Worm (Caenorhabditis elegans) whole organism, L4 larva: ENCODE data around the gene K10D11.2.

Source experiments
- D1046.2 ChIP-seq: fragments of 200-800 bp; sonication (Bioruptor generic); IDR thresholded peaks from 2 replicates; pipeline ENCODE4 v1.3.6; 2022; ENCODE audit warnings: missing genetic modification characterization, missing compliant biosample characterization
- T20F7.1 ChIP-seq: fragments of 200-800 bp; sonication (Bioruptor generic); optimal IDR thresholded peaks from 2 replicates; lab custom pipeline; 2018; ENCODE audit warnings: mild to moderate bottlenecking, missing genetic modification characterization, missing compliant biosample characterization
- Y5F2A.4 ChIP-seq: fragments of 200-800 bp; sonication (Bioruptor generic); optimal IDR thresholded peaks from 2 replicates; lab custom pipeline; 2018; ENCODE audit warnings: mild to moderate bottlenecking, missing genetic modification characterization, missing compliant biosample characterization
- ZK337.2 ChIP-seq: fragments of 200-800 bp; sonication (Bioruptor generic); IDR thresholded peaks from 2 replicates; pipeline ENCODE4 v1.3.6; 2022; ENCODE audit warnings: missing genetic modification reagents, missing genetic modification characterization, missing compliant biosample characterization
- aha-1 ChIP-seq: fragments of 150-350 bp; peaks from one replicate; lab custom pipeline; 2014; ENCODE audit warnings: missing biosample characterization, missing genetic modification characterization
- aly-2 ChIP-seq: sonication (generic microtip); optimal IDR thresholded peaks from 2 replicates; lab custom pipeline; 2018; ENCODE audit warnings: missing biosample characterization, missing genetic modification characterization
- ama-1 ChIP-seq: fragments of 150-350 bp; optimal IDR thresholded peaks from 2 replicates; lab custom pipeline; 2014; ENCODE audit warnings: inconsistent platforms, mixed read lengths
- arid-1 ChIP-seq: fragments of 200-800 bp; sonication (Bioruptor generic); conservative IDR thresholded peaks from 2 replicates; pipeline ENCODE4 v1.3.6; 2022; ENCODE audit warnings: missing genetic modification reagents, missing genetic modification characterization, missing compliant biosample characterization
- ceh-20 ChIP-seq: fragments of 200-800 bp; sonication (Bioruptor generic); IDR thresholded peaks from 2 replicates; pipeline ENCODE4 v1.3.6; 2022; ENCODE audit warnings: missing genetic modification reagents, missing genetic modification characterization, missing compliant biosample characterization
- cey-2 ChIP-seq: sonication (generic microtip); optimal IDR thresholded peaks from 3 replicates; lab custom pipeline; 2017; ENCODE audit warnings: missing genetic modification characterization, mild to moderate bottlenecking, missing compliant biosample characterization, antibody characterized with exemption, borderline replicate concordance; ENCODE audit not compliant: insufficient read depth
- daf-16 ChIP-seq, 3 experiments: sonication (generic microtip); optimal IDR thresholded peaks; 2 replicates each; lab custom pipeline; 2016 to 2017; ENCODE audit warnings: missing genetic modification characterization in 3 of 3, missing genetic modification reagents in 3 of 3, mild to moderate bottlenecking in 2 of 3, missing compliant biosample characterization in 2 of 3, missing biosample characterization in 1 of 3, moderate library complexity in 1 of 3
- dmd-6 ChIP-seq: fragments of 200-800 bp; sonication (Bioruptor generic); IDR thresholded peaks from 2 replicates; pipeline ENCODE4 v1.3.6; 2022; ENCODE audit warnings: missing genetic modification reagents, missing genetic modification characterization, missing compliant biosample characterization
- dmd-9 ChIP-seq: fragments of 200-800 bp; sonication (Bioruptor generic); IDR thresholded peaks from 2 replicates; pipeline ENCODE4 v1.3.6; 2022; ENCODE audit warnings: missing genetic modification reagents, missing genetic modification characterization, missing compliant biosample characterization
- dve-1 ChIP-seq: sonication (generic microtip); optimal IDR thresholded peaks from 2 replicates; lab custom pipeline; 2017; ENCODE audit warnings: antibody characterized with exemption, mild to moderate bottlenecking, missing genetic modification characterization, missing compliant biosample characterization; ENCODE audit not compliant: insufficient read depth
- hif-1 ChIP-seq, 2 experiments: sonication (generic microtip); optimal IDR thresholded peaks; 2 replicates each; lab custom pipeline; 2016 to 2017; ENCODE audit warnings: missing compliant biosample characterization in 2 of 2, missing genetic modification characterization in 2 of 2, missing genetic modification reagents in 2 of 2, missing genotype in 2 of 2, mild to moderate bottlenecking in 1 of 2
- hlh-11 ChIP-seq: fragments of 200-800 bp; sonication (Bioruptor generic); optimal IDR thresholded peaks from 2 replicates; lab custom pipeline; 2018; ENCODE audit warnings: mild to moderate bottlenecking, missing genetic modification characterization, missing compliant biosample characterization
- hlh-30 ChIP-seq: sonication (generic microtip); optimal IDR thresholded peaks from 2 replicates; lab custom pipeline; 2017; ENCODE audit warnings: antibody characterized with exemption, mild to moderate bottlenecking, missing genetic modification characterization, missing compliant biosample characterization; ENCODE audit not compliant: insufficient read depth
- lin-13 ChIP-seq: fragments of 150-350 bp; optimal IDR thresholded peaks from 2 replicates; lab custom pipeline; 2014; ENCODE audit warnings: missing biosample characterization, missing genetic modification reagents, missing genetic modification characterization
- lin-29 ChIP-seq: fragments of 200-800 bp; sonication (Bioruptor generic); IDR thresholded peaks from 2 replicates; pipeline ENCODE4 v1.3.6; 2022; ENCODE audit warnings: missing genetic modification reagents, missing genetic modification characterization, missing compliant biosample characterization
- lir-3 ChIP-seq: sonication (generic microtip); optimal IDR thresholded peaks from 2 replicates; lab custom pipeline; 2016; ENCODE audit warnings: mild to moderate bottlenecking, missing genetic modification characterization, missing compliant biosample characterization
- madf-5 ChIP-seq, 2 experiments: fragments of 200-800 bp; sonication (Bioruptor generic); IDR thresholded peaks; 2 replicates each; pipeline ENCODE4 v1.3.6; 2022; ENCODE audit warnings: missing compliant biosample characterization in 2 of 2, missing genetic modification characterization in 2 of 2
- madf-9 ChIP-seq: fragments of 200-800 bp; sonication (Bioruptor generic); conservative IDR thresholded peaks from 2 replicates; pipeline ENCODE4 v1.3.6; 2022; ENCODE audit warnings: missing genetic modification reagents, missing genetic modification characterization, missing compliant biosample characterization
- mdt-29 ChIP-seq: fragments of 200-800 bp; sonication (Bioruptor generic); IDR thresholded peaks from 2 replicates; pipeline ENCODE4 v1.3.6; 2022; ENCODE audit warnings: missing genetic modification reagents, missing genetic modification characterization, missing compliant biosample characterization
- mes-2 ChIP-seq: sonication (generic microtip); optimal IDR thresholded peaks from 2 replicates; lab custom pipeline; 2016; ENCODE audit warnings: missing genotype, mild to moderate bottlenecking, missing genetic modification characterization, missing compliant biosample characterization; ENCODE audit not compliant: poor library complexity, severe bottlenecking
- nhr-10 ChIP-seq: fragments of 150-350 bp; optimal IDR thresholded peaks from 2 replicates; lab custom pipeline; 2014; ENCODE audit warnings: missing biosample characterization, missing genetic modification characterization
- nhr-102 ChIP-seq: sonication (generic microtip); optimal IDR thresholded peaks from 2 replicates; lab custom pipeline; 2016; ENCODE audit warnings: mild to moderate bottlenecking, missing genetic modification characterization, moderate library complexity, missing compliant biosample characterization
- nhr-237 ChIP-seq: sonication (generic microtip); optimal IDR thresholded peaks from 2 replicates; lab custom pipeline; 2017; ENCODE audit warnings: missing biosample characterization, missing genetic modification characterization
- nhr-28 ChIP-seq: fragments of 150-350 bp; optimal IDR thresholded peaks from 2 replicates; lab custom pipeline; 2014; ENCODE audit warnings: missing biosample characterization, missing genetic modification characterization
- nhr-42 ChIP-seq: fragments of 200-800 bp; sonication (Bioruptor generic); IDR thresholded peaks from 2 replicates; pipeline ENCODE4 v1.3.6; 2022; ENCODE audit warnings: missing genetic modification characterization, missing compliant biosample characterization
- nhr-76 ChIP-seq: fragments of 150-350 bp; optimal IDR thresholded peaks from 2 replicates; lab custom pipeline; 2014; ENCODE audit warnings: missing biosample characterization, missing genetic modification characterization
- php-3 ChIP-seq: fragments of 200-800 bp; sonication (Bioruptor generic); IDR thresholded peaks from 2 replicates; pipeline ENCODE4 v1.3.6; 2022; ENCODE audit warnings: missing genetic modification reagents, missing genetic modification characterization, missing compliant biosample characterization
- pqm-1 ChIP-seq: sonication (generic microtip); optimal IDR thresholded peaks from 2 replicates; lab custom pipeline; 2017; ENCODE audit warnings: missing biosample characterization, missing genetic modification characterization
- rbr-2 ChIP-seq: sonication (generic microtip); optimal IDR thresholded peaks from 2 replicates; lab custom pipeline; 2016; ENCODE audit warnings: missing genotype, missing genetic modification characterization, missing compliant biosample characterization
- saeg-2 ChIP-seq: fragments of 200-800 bp; sonication (Bioruptor generic); IDR thresholded peaks from 2 replicates; pipeline ENCODE4 v1.3.6; 2022; ENCODE audit warnings: missing genetic modification reagents, missing genetic modification characterization, missing compliant biosample characterization
- snpc-1.2 ChIP-seq: fragments of 200-800 bp; sonication (Bioruptor generic); IDR thresholded peaks from 2 replicates; pipeline ENCODE4 v1.3.6; 2022; ENCODE audit warnings: missing genetic modification reagents, missing genetic modification characterization, missing compliant biosample characterization
- unc-62 ChIP-seq, 3 experiments: fragments of 150-350 bp in 1 of 3; sonication (generic microtip); optimal IDR thresholded peaks in 2 of 3; peaks in 1 of 3; 1 replicate in 1 of 3; 2 replicates in 2 of 3; lab custom pipeline; 2014 to 2017; ENCODE audit warnings: missing biosample characterization in 3 of 3, missing genetic modification characterization in 3 of 3, missing genetic modification reagents in 3 of 3, missing genotype in 1 of 3
- zag-1 ChIP-seq: fragments of 150-350 bp; optimal IDR thresholded peaks from 2 replicates; lab custom pipeline; 2014; ENCODE audit warnings: missing biosample characterization, missing genetic modification characterization
- zfp-2 ChIP-seq: sonication (generic microtip); optimal IDR thresholded peaks from 2 replicates; lab custom pipeline; 2016; ENCODE audit warnings: mild to moderate bottlenecking, missing genetic modification characterization, missing compliant biosample characterization
- zip-11 ChIP-seq: fragments of 200-800 bp; sonication (Bioruptor generic); IDR thresholded peaks from 2 replicates; pipeline ENCODE4 v1.3.6; 2022; ENCODE audit warnings: missing genetic modification characterization, missing compliant biosample characterization
- zip-2 ChIP-seq: fragments of 150-350 bp; optimal IDR thresholded peaks from 2 replicates; lab custom pipeline; 2014; ENCODE audit warnings: missing biosample characterization, missing genetic modification characterization

The K10D11.2 gene

DNA sequence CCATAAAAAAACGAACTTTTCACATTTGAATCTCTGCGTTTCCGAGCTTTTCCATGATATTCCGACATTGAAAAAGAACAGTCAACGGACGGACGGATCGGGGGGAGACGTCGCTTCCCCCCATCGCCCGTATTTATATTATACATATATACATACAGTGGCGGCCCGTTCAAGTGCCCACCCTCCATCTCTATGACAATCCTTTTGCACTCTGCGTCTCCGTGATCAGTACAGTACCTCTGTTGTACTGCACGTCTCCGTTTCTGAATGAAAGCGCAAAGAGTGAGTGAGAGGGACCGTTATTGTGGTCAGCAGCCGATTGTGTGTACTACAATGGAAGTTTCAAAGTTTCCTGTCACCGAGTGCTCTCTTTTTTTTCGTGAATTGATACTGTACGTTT, 20.3 kb downstream of the K10D11.2 start:
- no peak for TF ChIP-seq zip-11 (GFP tag; lab: Robert Waterston, UW)
- TF ChIP-seq hlh-11 = peak; percentile 17
- peak; percentile 42 for TF ChIP-seq mes-2 (tag; lab: Kevin White, UChicago)

DNA sequence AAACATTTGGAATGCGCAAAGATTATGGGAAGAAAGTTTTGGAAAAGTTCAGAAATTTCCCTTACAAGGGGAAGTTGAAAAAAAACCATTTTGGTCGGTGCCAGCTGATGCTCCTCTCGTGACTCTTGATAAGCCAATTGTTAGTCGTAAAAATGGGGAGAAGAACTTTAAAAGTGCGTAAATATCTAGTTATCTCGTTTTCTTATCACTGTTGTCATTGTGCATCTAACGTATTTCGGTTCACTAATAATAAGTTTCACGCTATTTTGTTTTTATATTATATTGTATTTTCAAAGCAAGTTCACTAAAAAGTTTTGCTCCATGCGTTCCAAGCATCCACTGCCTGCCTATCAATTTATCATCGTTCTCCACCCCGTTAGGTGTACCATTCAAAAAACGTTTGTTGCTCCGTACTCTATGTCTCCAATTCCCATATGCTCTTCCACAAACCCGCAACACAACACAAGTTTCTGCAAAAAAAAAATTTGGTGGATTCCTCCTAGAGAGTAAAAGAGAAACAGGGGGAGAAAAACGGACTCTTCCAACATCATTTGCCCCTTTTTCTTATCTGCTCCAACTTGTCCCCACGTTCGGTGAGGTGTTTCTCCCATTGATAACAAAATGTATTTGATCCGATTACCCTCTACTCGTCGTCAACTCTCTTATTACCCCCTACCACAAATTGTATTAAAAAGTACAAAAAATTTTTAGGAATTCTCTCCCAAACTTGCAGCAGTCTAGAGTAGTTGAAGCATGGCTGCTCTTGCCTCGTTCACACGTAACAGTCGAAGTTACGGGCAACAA, 29.8 kb downstream of the K10D11.2 start, which contains the start of gene mbk-2:
Gene mbk-2, plus strand, starts transcription at position 754 of the 804 bp plus-strand sequence.
- TF ChIP-seq php-3 (GFP tag; lab: Robert Waterston, UW) (peak; percentile 72), pqm-1 (tag; lab: Kevin White, UChicago) (peak; percentile 38), dve-1 (tag; lab: Kevin White, UChicago) (peak; percentile 58), T20F7.1 (no peak), zip-2 (tag; lab: Kevin White, UChicago) (no peak), saeg-2 (GFP tag; lab: Robert Waterston, UW) (no peak), lir-3 (tag; lab: Kevin White, UChicago) (no peak), D1046.2 (GFP tag; lab: Robert Waterston, UW) (no peak), dmd-6 (GFP tag; lab: Robert Waterston, UW) (peak; percentile 7; the same call in 1 of the 2 replicates), ceh-20 (GFP tag; lab: Robert Waterston, UW) (no peak), nhr-102 (tag; lab: Kevin White, UChicago) (no peak), ama-1 (lab: Kevin White, UChicago) (no peak), rbr-2 (no peak), arid-1 (no peak), nhr-237 (tag; lab: Kevin White, UChicago) (no peak), nhr-10 (tag; lab: Kevin White, UChicago) (no peak), zag-1 (tag; lab: Kevin White, UChicago) (no peak), madf-9 (no peak), nhr-28 (tag; lab: Kevin White, UChicago) (peak; percentile 45), daf-16 (GFP tag; optimal IDR thresholded peaks at IDR 0.05; lab: Kevin White, UChicago) (no peak), daf-16 (tag; optimal IDR thresholded peaks at IDR 0.05; lab: Kevin White, UChicago) (peak; percentile 76), aha-1 (tag; lab: Kevin White, UChicago) (peak; percentile 58), mdt-29 (GFP tag; lab: Robert Waterston, UW) (no peak), madf-5 (GFP tag; IDR thresholded peaks at IDR 0.05; lab: Robert Waterston, UW) (no peak), aly-2 (no peak), hlh-30 (peak; percentile 9), Y5F2A.4 (GFP tag; lab: Kevin White, UChicago) (no peak), ZK337.2 (GFP tag; lab: Robert Waterston, UW) (no peak), dmd-9 (GFP tag; lab: Robert Waterston, UW) (no peak), cey-2 (tag; lab: Kevin White, UChicago) (no peak), nhr-76 (tag; lab: Kevin White, UChicago) (no peak), hlh-11 (peak; percentile 58)

DNA sequence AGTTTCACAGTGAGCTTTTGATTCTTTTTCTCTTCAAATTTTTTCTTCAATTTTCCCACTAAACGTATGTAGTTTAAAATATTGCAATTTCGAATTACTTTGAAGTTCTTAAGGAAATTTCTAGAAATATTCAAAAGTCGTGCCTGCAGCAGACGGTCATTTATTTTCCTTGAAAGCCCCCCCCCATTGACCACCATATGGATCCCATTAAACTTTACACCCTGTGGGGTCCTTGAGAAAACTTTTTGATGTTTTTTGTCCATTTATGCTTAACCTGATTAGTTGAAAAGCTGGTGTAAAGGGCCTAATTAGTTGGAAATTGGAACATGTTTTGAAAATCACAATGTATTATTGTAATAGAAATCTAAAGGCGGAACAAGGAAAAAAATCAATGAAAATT, 30.7 kb downstream of the K10D11.2 start:
- TF ChIP-seq madf-9 (no peak), lin-29 (GFP tag; lab: Robert Waterston, UW) (no peak), lin-13 (GFP tag; lab: Kevin White, UChicago) (no peak), unc-62 (GFP tag; optimal IDR thresholded peaks at IDR 0.05 in 1 of 2; lab: Kevin White, UChicago) (no peak), unc-62 (tag; optimal IDR thresholded peaks at IDR 0.05; lab: Kevin White, UChicago) (no peak), hif-1 (tag; optimal IDR thresholded peaks at IDR 0.05; lab: Kevin White, UChicago) (no peak), snpc-1.2 (GFP tag; lab: Robert Waterston, UW) (no peak), mdt-29 (GFP tag; lab: Robert Waterston, UW) (no peak), arid-1 (no peak), nhr-42 (GFP tag; lab: Robert Waterston, UW) (no peak), zfp-2 (tag; lab: Kevin White, UChicago) (no peak)
